Worm (Caenorhabditis elegans) whole organism, late embryonic: ENCODE results near the gene clec-137.

Experiments used
- C38D4.7 ChIP-seq: fragments of 200-800 bp; sonication (Bioruptor generic); optimal IDR thresholded peaks from 2 replicates; lab custom pipeline; 2018; ENCODE audit warnings: mild to moderate bottlenecking, missing genetic modification characterization, moderate library complexity, missing compliant biosample characterization
- F13H6.1 ChIP-seq: sonication (generic microtip); optimal IDR thresholded peaks from 2 replicates; lab custom pipeline; 2016; ENCODE audit warnings: missing genetic modification characterization, missing compliant biosample characterization
- Y22D7AL.16 ChIP-seq: sonication (generic microtip); optimal IDR thresholded peaks from 2 replicates; lab custom pipeline; 2016; ENCODE audit warnings: missing genetic modification characterization, missing compliant biosample characterization
- ama-1 ChIP-seq: fragments of 150-350 bp; optimal IDR thresholded peaks from 2 replicates; lab custom pipeline; 2014
- ceh-19 ChIP-seq: fragments of 200-800 bp; sonication (Bioruptor generic); optimal IDR thresholded peaks from 2 replicates; lab custom pipeline; 2018; ENCODE audit warnings: mild to moderate bottlenecking, missing genetic modification characterization, missing compliant biosample characterization
- ceh-2 ChIP-seq: sonication (generic microtip); optimal IDR thresholded peaks from 2 replicates; lab custom pipeline; 2016; ENCODE audit warnings: missing genotype, missing genetic modification characterization, missing compliant biosample characterization
- ceh-22 ChIP-seq: sonication (generic microtip); optimal IDR thresholded peaks from 2 replicates; lab custom pipeline; 2017; ENCODE audit warnings: missing biosample characterization, missing genetic modification characterization
- ceh-24 ChIP-seq: sonication (generic microtip); optimal IDR thresholded peaks from 2 replicates; lab custom pipeline; 2016; ENCODE audit warnings: mild to moderate bottlenecking, missing genetic modification characterization, missing compliant biosample characterization
- ceh-30 ChIP-seq: fragments of 150-350 bp; optimal IDR thresholded peaks from 2 replicates; lab custom pipeline; 2014; ENCODE audit warnings: missing biosample characterization, missing genetic modification characterization
- ceh-34 ChIP-seq: sonication (generic microtip); optimal IDR thresholded peaks from 2 replicates; lab custom pipeline; 2016; ENCODE audit warnings: mild to moderate bottlenecking, missing genetic modification characterization, missing compliant biosample characterization
- ceh-48 ChIP-seq: sonication (generic microtip); optimal IDR thresholded peaks from 2 replicates; lab custom pipeline; 2016; ENCODE audit warnings: missing genetic modification characterization, inconsistent platforms, missing compliant biosample characterization
- ceh-9 ChIP-seq: sonication (generic microtip); optimal IDR thresholded peaks from 2 replicates; lab custom pipeline; 2016; ENCODE audit warnings: mild to moderate bottlenecking, missing genetic modification characterization, inconsistent platforms, missing compliant biosample characterization
- dmd-4 ChIP-seq: sonication (generic microtip); optimal IDR thresholded peaks from 2 replicates; lab custom pipeline; 2016; ENCODE audit warnings: borderline replicate concordance, missing genetic modification characterization, missing compliant biosample characterization
- dve-1 ChIP-seq: sonication (generic microtip); optimal IDR thresholded peaks from 2 replicates; lab custom pipeline; 2017; ENCODE audit warnings: antibody characterized with exemption, mild to moderate bottlenecking, missing genetic modification characterization, missing compliant biosample characterization
- elt-4 ChIP-seq: sonication (generic microtip); optimal IDR thresholded peaks from 2 replicates; lab custom pipeline; 2016; ENCODE audit warnings: missing genetic modification characterization, missing compliant biosample characterization
- ets-4 ChIP-seq: sonication (generic microtip); optimal IDR thresholded peaks from 2 replicates; lab custom pipeline; 2016; ENCODE audit warnings: missing genetic modification characterization, missing compliant biosample characterization
- fkh-10 ChIP-seq: fragments of 150-350 bp; optimal IDR thresholded peaks from 2 replicates; lab custom pipeline; 2014; ENCODE audit warnings: missing biosample characterization, missing genetic modification reagents, missing genetic modification characterization
- hlh-30 ChIP-seq: sonication (generic microtip); optimal IDR thresholded peaks from 2 replicates; lab custom pipeline; 2017; ENCODE audit warnings: antibody characterized with exemption, missing genetic modification characterization, missing compliant biosample characterization; ENCODE audit not compliant: insufficient read depth
- hlh-8 ChIP-seq: sonication (generic microtip); optimal IDR thresholded peaks from 2 replicates; lab custom pipeline; 2016; ENCODE audit warnings: missing genotype, missing genetic modification characterization, missing compliant biosample characterization
- lin-11 ChIP-seq: fragments of 200-800 bp; sonication (Bioruptor generic); optimal IDR thresholded peaks from 2 replicates; lab custom pipeline; 2018; ENCODE audit warnings: mild to moderate bottlenecking, missing genetic modification characterization, missing compliant biosample characterization
- madf-2 ChIP-seq: sonication (generic microtip); optimal IDR thresholded peaks from 2 replicates; lab custom pipeline; 2017; ENCODE audit warnings: missing genetic modification characterization, missing compliant biosample characterization
- mec-3 ChIP-seq: sonication (generic microtip); optimal IDR thresholded peaks from 2 replicates; lab custom pipeline; 2016; ENCODE audit warnings: borderline replicate concordance, missing genetic modification characterization, missing compliant biosample characterization
- nfya-1 ChIP-seq: sonication (generic microtip); optimal IDR thresholded peaks from 2 replicates; lab custom pipeline; 2017; ENCODE audit warnings: missing genetic modification characterization, mild to moderate bottlenecking, missing compliant biosample characterization, antibody characterized with exemption, moderate library complexity
- nhr-11 ChIP-seq: fragments of 150-350 bp; optimal IDR thresholded peaks from 2 replicates; lab custom pipeline; 2014; ENCODE audit warnings: missing biosample characterization, missing genetic modification characterization
- odd-2 ChIP-seq: sonication (generic microtip); optimal IDR thresholded peaks from 2 replicates; lab custom pipeline; 2017; ENCODE audit warnings: antibody characterized with exemption, mild to moderate bottlenecking, missing genetic modification characterization, missing compliant biosample characterization
- pag-3 ChIP-seq: sonication (generic microtip); optimal IDR thresholded peaks from 2 replicates; lab custom pipeline; 2016; ENCODE audit warnings: missing compliant biosample characterization, missing genetic modification characterization, borderline replicate concordance
- pax-1 ChIP-seq: fragments of 150-350 bp; optimal IDR thresholded peaks from 2 replicates; lab custom pipeline; 2014; ENCODE audit warnings: missing biosample characterization, missing genetic modification characterization
- pqm-1 ChIP-seq: sonication (generic microtip); optimal IDR thresholded peaks from 2 replicates; lab custom pipeline; 2016; ENCODE audit warnings: missing genetic modification characterization, missing compliant biosample characterization
- pros-1 ChIP-seq: fragments of 150-350 bp; optimal IDR thresholded peaks from 2 replicates; lab custom pipeline; 2014; ENCODE audit warnings: missing biosample characterization, missing genetic modification reagents, missing genetic modification characterization
- ref-2 ChIP-seq: sonication (generic microtip); optimal IDR thresholded peaks from 2 replicates; lab custom pipeline; 2016; ENCODE audit warnings: missing genetic modification characterization, missing compliant biosample characterization
- rnt-1 ChIP-seq: sonication (generic microtip); optimal IDR thresholded peaks from 2 replicates; lab custom pipeline; 2016; ENCODE audit warnings: missing genetic modification characterization, missing compliant biosample characterization
- sdc-2 ChIP-seq: sonication (generic microtip); optimal IDR thresholded peaks from 2 replicates; lab custom pipeline; 2016; ENCODE audit warnings: missing genotype, missing genetic modification characterization, missing compliant biosample characterization
- tbx-2 ChIP-seq: sonication (generic microtip); optimal IDR thresholded peaks from 2 replicates; lab custom pipeline; 2016; ENCODE audit warnings: missing genetic modification characterization, missing compliant biosample characterization
- ttx-3 ChIP-seq: sonication (generic microtip); optimal IDR thresholded peaks from 2 replicates; lab custom pipeline; 2016; ENCODE audit warnings: missing genetic modification reagents, missing genetic modification characterization, missing compliant biosample characterization
- unc-3 ChIP-seq, 2 experiments: fragments of 200-800 bp in 1 of 2; sonication (Bioruptor generic) in 1 of 2; sonication (generic microtip) in 1 of 2; conservative IDR thresholded peaks in 1 of 2; optimal IDR thresholded peaks in 1 of 2; 2 replicates each; pipeline versions ENCODE4 v1.3.6 to Lab custom; 2016 to 2022; ENCODE audit warnings: missing compliant biosample characterization in 2 of 2, missing genetic modification characterization in 2 of 2, missing genetic modification reagents in 1 of 2
- zip-5 ChIP-seq: sonication (generic microtip); optimal IDR thresholded peaks from 2 replicates; lab custom pipeline; 2016; ENCODE audit warnings: missing genetic modification characterization, missing compliant biosample characterization

The clec-137 gene

ce11 chrII:4603035-4603434 is 14.9 kb downstream of the clec-137 start, which contains the start of gene F35D11.4 (continued):
- TF ChIP-seq ceh-34: peak; percentile 16
- peak; percentile 83 for TF ChIP-seq ref-2 (tag; lab: Kevin White, UChicago)
- TF ChIP-seq hlh-8 (tag; lab: Kevin White, UChicago): peak; percentile 85

DNA sequence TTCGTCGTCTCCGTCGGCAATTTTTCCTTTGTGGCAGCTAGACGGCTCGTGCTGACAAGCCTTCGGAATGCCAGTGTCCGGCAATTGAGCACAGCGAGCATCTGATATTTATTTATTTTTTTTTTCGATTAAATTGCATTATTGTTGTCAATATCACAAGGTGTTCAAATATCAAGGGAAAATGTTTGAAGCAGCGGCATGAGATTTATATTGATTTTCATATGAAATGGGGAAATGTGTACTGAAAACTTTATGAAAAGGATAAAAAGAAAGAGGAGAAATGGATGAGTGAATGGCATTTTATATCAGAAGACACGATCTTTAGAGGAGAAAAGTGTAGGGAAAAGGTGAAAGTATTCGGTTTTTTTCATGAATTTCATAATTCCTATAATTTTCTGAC is 15.4 kb downstream of the clec-137 start, which contains the start of gene coa-3:
TSS of gene coa-3 (minus strand) at position 101 of the 400 bp plus-strand sequence.
- TF ChIP-seq ceh-22 (tag; lab: Kevin White, UChicago) (no peak), Y22D7AL.16 (no peak), ceh-19 (GFP tag; lab: Kevin White, UChicago) (no peak), nfya-1 (tag; lab: Kevin White, UChicago) (no peak), F13H6.1 (tag; lab: Kevin White, UChicago) (no peak), ceh-34 (no peak)

- TF ChIP-seq F13H6.1 (tag; lab: Kevin White, UChicago) (no peak), ceh-2 (tag; lab: Kevin White, UChicago) (no peak), fkh-10 (GFP tag; lab: Kevin White, UChicago) (no peak), ama-1 (no peak), ceh-30 (no peak), pag-3 (tag; lab: Kevin White, UChicago) (no peak), ref-2 (tag; lab: Kevin White, UChicago) (no peak), pqm-1 (tag; lab: Kevin White, UChicago) (no peak), pros-1 (tag; lab: Kevin White, UChicago) (no peak), ttx-3 (tag; lab: Kevin White, UChicago) (no peak), ceh-34 (no peak), ets-4 (tag; lab: Kevin White, UChicago) (no peak), C38D4.7 (GFP tag; lab: Kevin White, UChicago) (no peak), madf-2 (tag; lab: Kevin White, UChicago) (no peak), ceh-48 (tag; lab: Kevin White, UChicago) (no peak)
These were observed 16.6 kb downstream of the clec-137 start, which contains the start of gene ipla-1 for ce11 chrII:4601256-4601655. Gene ipla-1 (minus strand): TSS chrII:4601356.

ce11 chrII:4600818-4601217 is 17.1 kb downstream of the clec-137 start:
- TF ChIP-seq nfya-1 (tag; lab: Kevin White, UChicago) (peak; percentile 84), dve-1 (tag; lab: Kevin White, UChicago) (no peak)
- TF ChIP-seq, all 69 proteins: peak for 1

- TF ChIP-seq hlh-30 (tag; lab: Kevin White, UChicago): no peak
- TF ChIP-seq mec-3 (tag; lab: Kevin White, UChicago): no peak
- TF ChIP-seq elt-4: no peak
- no peak for TF ChIP-seq nhr-11 (tag; lab: Kevin White, UChicago)
- no peak for TF ChIP-seq ceh-9 (tag; lab: Kevin White, UChicago)
- no peak for TF ChIP-seq dmd-4 (tag; lab: Kevin White, UChicago)
These were observed 17.6 kb downstream of the clec-137 start for ce11 chrII:4600276-4600675.

DNA sequence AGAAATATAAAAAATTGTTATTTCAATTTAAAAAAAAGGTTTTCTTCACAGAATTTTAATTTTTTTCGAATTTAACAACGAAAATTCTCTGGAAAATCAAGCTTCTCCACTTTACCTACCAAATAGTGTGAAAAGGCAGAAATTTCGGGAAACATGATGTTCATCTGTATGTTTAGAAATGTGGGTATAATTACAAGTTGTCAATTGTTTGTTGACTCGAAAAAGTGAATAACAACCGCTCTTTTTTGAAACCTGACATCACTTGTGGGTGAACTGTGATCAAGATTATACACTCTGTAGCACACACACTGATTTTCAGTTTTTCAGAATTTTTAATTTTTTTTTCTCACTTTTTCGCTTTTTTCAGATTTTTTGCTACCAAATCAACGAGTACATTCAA is 18.1 kb downstream of the clec-137 start:
- TF ChIP-seq unc-3 (GFP tag; conservative IDR thresholded peaks at IDR 0.05; lab: Robert Waterston, UW) (no peak), unc-3 (tag; optimal IDR thresholded peaks at IDR 0.05; lab: Kevin White, UChicago) (no peak), pax-1 (tag; lab: Kevin White, UChicago) (no peak), pag-3 (tag; lab: Kevin White, UChicago) (no peak), ceh-24 (tag; lab: Kevin White, UChicago) (no peak), tbx-2 (no peak), mec-3 (tag; lab: Kevin White, UChicago) (no peak), odd-2 (tag; lab: Kevin White, UChicago) (no peak), rnt-1 (tag; lab: Kevin White, UChicago) (no peak), sdc-2 (tag; lab: Kevin White, UChicago) (no peak), zip-5 (tag; lab: Kevin White, UChicago) (no peak), lin-11 (no peak), ets-4 (tag; lab: Kevin White, UChicago) (no peak), ceh-48 (tag; lab: Kevin White, UChicago) (no peak), nhr-11 (tag; lab: Kevin White, UChicago) (no peak)
